Worm (Caenorhabditis elegans): Measurements from ENCODE around the gene gly-14.

The gly-14 gene

DNA sequence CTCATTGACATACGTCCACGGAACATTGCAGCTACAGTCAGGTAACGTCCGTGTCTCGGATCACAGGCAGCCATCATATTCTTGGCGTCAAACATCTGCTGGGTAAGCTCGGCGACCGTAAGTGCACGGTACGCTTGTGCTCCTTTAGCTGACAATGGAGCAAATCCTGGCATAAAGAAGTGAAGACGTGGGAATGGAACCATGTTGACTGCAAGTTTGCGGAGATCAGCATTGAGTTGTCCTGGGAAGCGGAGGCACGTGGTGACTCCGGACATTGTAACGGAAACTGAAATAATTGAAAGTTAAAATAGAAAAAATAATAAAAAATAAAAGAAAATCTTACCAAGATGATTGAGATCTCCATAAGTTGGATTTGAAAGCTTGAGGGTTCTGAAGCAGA lies 46.5 kb upstream of the gly-14 start:
- TF ChIP-seq mbf-1 (tag; optimal IDR thresholded peaks at IDR 0.05) (no peak), zag-1 (tag; optimal IDR thresholded peaks at IDR 0.05) (no peak)

DNA sequence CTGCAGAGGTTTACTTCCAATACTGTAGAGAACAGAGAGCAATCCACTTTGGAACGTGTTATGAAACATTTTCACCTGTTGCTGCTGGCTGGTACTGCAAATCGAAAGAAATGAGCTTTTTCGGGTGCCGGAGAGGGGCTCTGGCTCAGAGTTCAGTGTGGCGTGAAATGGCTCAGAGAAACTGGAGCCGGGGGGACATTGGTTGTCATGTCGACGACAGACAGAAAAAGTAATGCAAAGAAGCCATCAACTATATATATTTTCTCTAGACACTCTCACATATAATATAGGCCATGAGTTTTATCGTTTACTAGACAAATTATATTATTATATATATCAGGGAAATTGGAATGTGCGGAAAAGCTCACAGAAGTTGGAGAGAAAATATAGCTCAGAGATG lies 44.4 kb upstream of the gly-14 start, which contains the start of gene cfap-20:
Gene cfap-20 (minus strand): TSS at position 101 of the 400 bp plus-strand sequence.
- TF ChIP-seq F13H6.1 (tag; optimal IDR thresholded peaks at IDR 0.05): no peak
- no peak for TF ChIP-seq nhr-129 (tag; optimal IDR thresholded peaks at IDR 0.05)
- TF ChIP-seq unc-39 (tag; optimal IDR thresholded peaks at IDR 0.05): no peak
- TF ChIP-seq skn-1 (tag; optimal IDR thresholded peaks at IDR 0.05): no peak
- no peak for TF ChIP-seq egl-27 (tag; optimal IDR thresholded peaks at IDR 0.05)
- no peak for TF ChIP-seq unc-62 (GFP tag; optimal IDR thresholded peaks at IDR 0.05)
- no peak for TF ChIP-seq ceh-82 (tag; optimal IDR thresholded peaks at IDR 0.05)

- no peak for TF ChIP-seq ceh-16 (tag; optimal IDR thresholded peaks at IDR 0.05)
Observed at ce11 chrIII:3534185-3534584, 41.1 kb upstream of the gly-14 start.

ce11 chrIII:3532035-3532434 lies 39.0 kb upstream of the gly-14 start:
- no peak for TF ChIP-seq peb-1 (tag; optimal IDR thresholded peaks at IDR 0.05)
- no peak for TF ChIP-seq elt-3 (tag; optimal IDR thresholded peaks at IDR 0.05)
- TF ChIP-seq nhr-23 (tag; optimal IDR thresholded peaks at IDR 0.05): no peak
- no peak for TF ChIP-seq nhr-12 (tag; optimal IDR thresholded peaks at IDR 0.05)
- peak; percentile 47 for TF ChIP-seq fos-1 (tag; optimal IDR thresholded peaks at IDR 0.05)
- peak; percentile 92 for TF ChIP-seq C34F6.9 (tag; optimal IDR thresholded peaks at IDR 0.05)
- peak; percentile 18 for TF ChIP-seq mab-5 (tag; optimal IDR thresholded peaks at IDR 0.05)
- peak; percentile 91 for TF ChIP-seq nhr-129 (tag; optimal IDR thresholded peaks at IDR 0.05)
- peak; percentile 84 for TF ChIP-seq unc-55 (GFP tag; optimal IDR thresholded peaks at IDR 0.05)
- peak; percentile 68 for TF ChIP-seq sma-9 (GFP tag; optimal IDR thresholded peaks at IDR 0.05)
- TF ChIP-seq sma-9 (tag; optimal IDR thresholded peaks at IDR 0.05): no peak
- TF ChIP-seq ztf-4 (tag; optimal IDR thresholded peaks at IDR 0.05): no peak
- TF ChIP-seq zag-1 (tag; optimal IDR thresholded peaks at IDR 0.05): peak; percentile 58
- TF ChIP-seq lsy-2 (tag; optimal IDR thresholded peaks at IDR 0.05): peak; percentile 48 to 78
- no peak for TF ChIP-seq gmeb-1 (tag; optimal IDR thresholded peaks at IDR 0.05)
- TF ChIP-seq snpc-4 (tag; optimal IDR thresholded peaks at IDR 0.05): no peak
- TF ChIP-seq ZK546.5 (tag; optimal IDR thresholded peaks at IDR 0.05): no peak
- peak; percentile 75 for TF ChIP-seq crh-2 (tag; optimal IDR thresholded peaks at IDR 0.05)
- peak in 1 of 2 experiments; percentile 11 for TF ChIP-seq mdl-1 (tag; optimal IDR thresholded peaks at IDR 0.05)
- peak; percentile 62 for TF ChIP-seq egl-27 (tag; optimal IDR thresholded peaks at IDR 0.05)
- TF ChIP-seq nhr-237 (tag; optimal IDR thresholded peaks at IDR 0.05): no peak
- TF ChIP-seq dmd-4 (tag; optimal IDR thresholded peaks at IDR 0.05): no peak
- peak; percentile 57 for TF ChIP-seq lin-11 (tag; optimal IDR thresholded peaks at IDR 0.05)
- TF ChIP-seq F13H6.1 (tag; optimal IDR thresholded peaks at IDR 0.05): peak; percentile 77
- TF ChIP-seq nhr-77 (tag; optimal IDR thresholded peaks at IDR 0.05): no peak
- peak; percentile 9 for TF ChIP-seq nhr-6 (tag; optimal IDR thresholded peaks at IDR 0.05)
- TF ChIP-seq lin-13 (GFP tag; optimal IDR thresholded peaks at IDR 0.05): peak; percentile 45
- TF ChIP-seq unc-62 (GFP tag; optimal IDR thresholded peaks at IDR 0.05): no peak
- TF ChIP-seq ztf-1 (GFP tag; conservative IDR thresholded peaks at IDR 0.05): no peak
- TF ChIP-seq nhr-21 (tag; optimal IDR thresholded peaks at IDR 0.05): peak; percentile 5

- TF ChIP-seq crh-2 (tag; optimal IDR thresholded peaks at IDR 0.05) (peak; percentile 0), R02D3.7 (tag; optimal IDR thresholded peaks at IDR 0.05) (no peak), nhr-25 (tag; optimal IDR thresholded peaks at IDR 0.05) (no peak), egl-27 (tag; optimal IDR thresholded peaks at IDR 0.05) (no peak), ceh-16 (tag; optimal IDR thresholded peaks at IDR 0.05) (no peak), dmd-4 (tag; optimal IDR thresholded peaks at IDR 0.05) (no peak), lin-39 (tag; optimal IDR thresholded peaks at IDR 0.05) (no peak), Y55F3AM.14 (GFP tag; optimal IDR thresholded peaks at IDR 0.05) (no peak), skn-1 (tag; optimal IDR thresholded peaks at IDR 0.05) (no peak), nhr-6 (tag; optimal IDR thresholded peaks at IDR 0.05) (no peak), snpc-4 (tag; optimal IDR thresholded peaks at IDR 0.05) (no peak), F13H6.1 (tag; optimal IDR thresholded peaks at IDR 0.05) (peak; percentile 15), nhr-12 (tag; optimal IDR thresholded peaks at IDR 0.05) (no peak), nhr-129 (tag; optimal IDR thresholded peaks at IDR 0.05) (no peak), elt-3 (tag; optimal IDR thresholded peaks at IDR 0.05) (no peak), fos-1 (tag; optimal IDR thresholded peaks at IDR 0.05) (peak; percentile 76), blmp-1 (tag; optimal IDR thresholded peaks at IDR 0.05; ENCODE audit: insufficient read depth) (peak; percentile 70), sma-9 (GFP tag; optimal IDR thresholded peaks at IDR 0.05) (no peak), sma-9 (tag; optimal IDR thresholded peaks at IDR 0.05) (no peak), ceh-82 (tag; optimal IDR thresholded peaks at IDR 0.05) (no peak)
Observed at ce11 chrIII:3529744-3530208, 36.7 kb upstream of the gly-14 start, which contains the start of gene pitp-1. Gene pitp-1, minus strand, starts transcription at chrIII:3529794.
